Fruit fly (Drosophila melanogaster) whole organism, wandering third instar larva: ENCODE measurements around the gene Cpr64Ad.

Source experiments
- Abd-B ChIP-seq: fragments of >200 bp; optimal IDR thresholded peaks from 2 replicates; lab custom pipeline; 2017; ENCODE audit warnings: missing biosample characterization, missing genetic modification characterization
- CG32264 ChIP-seq: fragments of 200-800 bp; sonication (Bioruptor generic); optimal IDR thresholded peaks from 2 replicates; lab custom pipeline; 2016; ENCODE audit warnings: missing biosample characterization, missing genetic modification characterization
- CG9705 ChIP-seq: fragments of 200-800 bp; sonication (Bioruptor generic); optimal IDR thresholded peaks from 2 replicates; lab custom pipeline; 2018; ENCODE audit warnings: missing biosample characterization, mild to moderate bottlenecking, missing genetic modification characterization
- CrebA ChIP-seq: fragments of 200-800 bp; sonication (Bioruptor generic); optimal IDR thresholded peaks from 2 replicates; lab custom pipeline; 2016; ENCODE audit warnings: missing biosample characterization, mild to moderate bottlenecking, missing genetic modification characterization, borderline replicate concordance
- Dfd ChIP-seq: fragments of >200 bp; optimal IDR thresholded peaks from 2 replicates; lab custom pipeline; 2017; ENCODE audit warnings: missing biosample characterization, missing genetic modification characterization
- Dif ChIP-seq: fragments of 200-275, 200-300 bp; sonication (Bioruptor generic); optimal IDR thresholded peaks from 2 replicates; lab custom pipeline; 2018; ENCODE audit warnings: missing biosample characterization, missing genetic modification characterization; ENCODE audit not compliant: partially characterized antibody
- GATAd ChIP-seq: sonication (Bioruptor generic); optimal IDR thresholded peaks from 2 replicates; lab custom pipeline; 2016; ENCODE audit warnings: missing biosample characterization, missing genetic modification characterization
- HLH106 ChIP-seq: fragments of 200-800 bp; optimal IDR thresholded peaks from 3 replicates; lab custom pipeline; 2019; ENCODE audit warnings: missing biosample characterization, mild to moderate bottlenecking, missing genetic modification characterization, moderate library complexity
- Hnf4 ChIP-seq: fragments of 200-800 bp; sonication (Bioruptor generic); optimal IDR thresholded peaks from 2 replicates; lab custom pipeline; 2016; ENCODE audit warnings: missing biosample characterization, mild to moderate bottlenecking, missing genetic modification characterization
- Hr78 ChIP-seq: fragments of >200 bp; optimal IDR thresholded peaks from 2 replicates; lab custom pipeline; 2017; ENCODE audit warnings: missing biosample characterization, missing genetic modification characterization
- Hr83 ChIP-seq: fragments of 200-300 bp; sonication (Bioruptor generic); optimal IDR thresholded peaks from 2 replicates; lab custom pipeline; 2016; ENCODE audit warnings: missing biosample characterization, mild to moderate bottlenecking, missing genetic modification characterization, moderate library complexity; ENCODE audit not compliant: poor library complexity, severe bottlenecking
- Jra ChIP-seq: sonication (Bioruptor generic); optimal IDR thresholded peaks from 2 replicates; lab custom pipeline; 2016; ENCODE audit warnings: missing biosample characterization, missing genetic modification characterization
- Mio ChIP-seq: sonication (Bioruptor generic); optimal IDR thresholded peaks from 2 replicates; lab custom pipeline; 2016; ENCODE audit warnings: missing biosample characterization, missing genetic modification characterization
- Myc ChIP-seq: fragments of >200 bp; optimal IDR thresholded peaks from 2 replicates; lab custom pipeline; 2017
- N ChIP-seq: fragments of >200 bp; optimal IDR thresholded peaks from 2 replicates; lab custom pipeline; 2018; ENCODE audit warnings: missing biosample characterization, missing external identifiers, missing genetic modification characterization
- OdsH ChIP-seq: fragments of 200-800 bp; sonication (Bioruptor generic); optimal IDR thresholded peaks from 2 replicates; lab custom pipeline; 2016; ENCODE audit warnings: missing biosample characterization, mild to moderate bottlenecking, missing genetic modification characterization
- Rel ChIP-seq, 2 experiments: fragments of 200-800 bp; sonication (Bioruptor generic) in 1 of 2; optimal IDR thresholded peaks; 2 replicates in 1 of 2; 3 replicates in 1 of 2; lab custom pipeline; 2016 to 2019; ENCODE audit warnings: mild to moderate bottlenecking in 2 of 2, missing biosample characterization in 2 of 2, missing genetic modification characterization in 2 of 2, moderate library complexity in 1 of 2
- Sp1 ChIP-seq: fragments of 200-800 bp; sonication (Bioruptor generic); optimal IDR thresholded peaks from 3 replicates; lab custom pipeline; 2019; ENCODE audit warnings: missing biosample characterization, mild to moderate bottlenecking, missing genetic modification characterization, moderate library complexity
- Vsx2 ChIP-seq: fragments of 200-300, 225-300 bp; sonication (Bioruptor generic); optimal IDR thresholded peaks from 2 replicates; lab custom pipeline; 2018; ENCODE audit warnings: missing biosample characterization, missing genetic modification characterization; ENCODE audit not compliant: partially characterized antibody
- br ChIP-seq: fragments of 200-800 bp; sonication (Bioruptor generic); optimal IDR thresholded peaks from 2 replicates; lab custom pipeline; 2016; ENCODE audit warnings: missing biosample characterization, missing genetic modification characterization
- brk ChIP-seq: fragments of 200-800 bp; sonication (Bioruptor generic); optimal IDR thresholded peaks from 2 replicates; lab custom pipeline; 2016; ENCODE audit warnings: missing biosample characterization, mild to moderate bottlenecking, missing genetic modification characterization
- dl ChIP-seq, 2 experiments: fragments of 175-275, 200-275 bp in 1 of 2; fragments of 200-275 bp in 1 of 2; sonication (Bioruptor generic); optimal IDR thresholded peaks; lab custom pipeline; 2018; ENCODE audit warnings: mild to moderate bottlenecking in 2 of 2, missing biosample characterization in 2 of 2, missing genetic modification characterization in 2 of 2, moderate library complexity in 2 of 2; ENCODE audit not compliant: partially characterized antibody in 2 of 2, insufficient read depth in 1 of 2
- dmrt93B ChIP-seq: fragments of 200-800 bp; sonication (Bioruptor generic); optimal IDR thresholded peaks from 2 replicates; lab custom pipeline; 2018; ENCODE audit warnings: missing biosample characterization, mild to moderate bottlenecking, missing genetic modification characterization
- dsf ChIP-seq: sonication (Bioruptor generic); optimal IDR thresholded peaks from 2 replicates; lab custom pipeline; 2016; ENCODE audit warnings: missing biosample characterization, missing genetic modification characterization, borderline replicate concordance
- ey ChIP-seq: fragments of 200-800 bp; sonication (Bioruptor generic); optimal IDR thresholded peaks from 2 replicates; lab custom pipeline; 2016; ENCODE audit warnings: missing biosample characterization, missing genetic modification characterization
- foxo ChIP-seq, 2 experiments: fragments of 200-800 bp; sonication (Bioruptor generic); optimal IDR thresholded peaks; 2 replicates in 1 of 2; 3 replicates in 1 of 2; lab custom pipeline; 2016 to 2017; ENCODE audit warnings: missing biosample characterization in 2 of 2, missing genetic modification characterization in 2 of 2
- fru ChIP-seq: fragments of 200-800 bp; sonication (Bioruptor generic); optimal IDR thresholded peaks from 3 replicates; lab custom pipeline; 2016; ENCODE audit warnings: missing biosample characterization, mild to moderate bottlenecking, missing genetic modification characterization
- h ChIP-seq: fragments of 200-800 bp; sonication (Bioruptor generic); optimal IDR thresholded peaks from 3 replicates; lab custom pipeline; 2016; ENCODE audit warnings: missing biosample characterization, mild to moderate bottlenecking, missing genetic modification characterization
- jim ChIP-seq: fragments of 175-275, 200-325 bp; sonication (Bioruptor generic); optimal IDR thresholded peaks from 2 replicates; lab custom pipeline; 2016; ENCODE audit warnings: missing biosample characterization, mild to moderate bottlenecking, missing genetic modification characterization
- lola ChIP-seq: fragments of >200 bp; optimal IDR thresholded peaks from 2 replicates; lab custom pipeline; 2017; ENCODE audit warnings: missing biosample characterization, missing genetic modification characterization
- pan ChIP-seq: fragments of >200 bp; optimal IDR thresholded peaks from 2 replicates; lab custom pipeline; 2017
- psq ChIP-seq: fragments of 200-800 bp; sonication (Bioruptor generic); optimal IDR thresholded peaks from 3 replicates; lab custom pipeline; 2017; ENCODE audit warnings: missing biosample characterization, mild to moderate bottlenecking, missing genetic modification characterization, moderate library complexity
- rgr ChIP-seq: fragments of 200-800 bp; sonication (Bioruptor generic); optimal IDR thresholded peaks from 3 replicates; lab custom pipeline; 2016; ENCODE audit warnings: missing biosample characterization, mild to moderate bottlenecking, missing genetic modification characterization
- sage ChIP-seq: fragments of 200-800 bp; sonication (Bioruptor generic); optimal IDR thresholded peaks from 2 replicates; lab custom pipeline; 2016; ENCODE audit warnings: missing biosample characterization, mild to moderate bottlenecking, missing genetic modification characterization
- sv ChIP-seq: fragments of 200-800 bp; sonication (Bioruptor generic); optimal IDR thresholded peaks from 3 replicates; lab custom pipeline; 2016; ENCODE audit warnings: missing biosample characterization, missing genetic modification characterization
- tai ChIP-seq: sonication (Bioruptor generic); optimal IDR thresholded peaks from 2 replicates; lab custom pipeline; 2016; ENCODE audit warnings: missing biosample characterization, missing genetic modification characterization
- usp ChIP-seq: fragments of >200 bp; optimal IDR thresholded peaks from 2 replicates; lab custom pipeline; 2017; ENCODE audit warnings: missing biosample characterization, missing genetic modification characterization
- woc ChIP-seq: sonication (Bioruptor generic); optimal IDR thresholded peaks from 2 replicates; lab custom pipeline; 2016; ENCODE audit warnings: missing biosample characterization, mild to moderate bottlenecking, missing genetic modification characterization

Gene Cpr64Ad

dm6 chr3L:4177981-4178562 is 37.1 kb upstream of the Cpr64Ad start, which contains the start of gene Teh4:
TSS of gene Teh4 (minus strand) at chr3L:4178270.
- TF ChIP-seq CG9705 (GFP tag; lab: Kevin White, UChicago) (no peak), Myc (lab: Kevin White, UChicago) (no peak), N (GFP tag; lab: Kevin White, UChicago) (no peak), Mio (GFP tag; lab: Kevin White, UChicago) (no peak), sv (GFP tag; lab: Kevin White, UChicago) (no peak)

DNA sequence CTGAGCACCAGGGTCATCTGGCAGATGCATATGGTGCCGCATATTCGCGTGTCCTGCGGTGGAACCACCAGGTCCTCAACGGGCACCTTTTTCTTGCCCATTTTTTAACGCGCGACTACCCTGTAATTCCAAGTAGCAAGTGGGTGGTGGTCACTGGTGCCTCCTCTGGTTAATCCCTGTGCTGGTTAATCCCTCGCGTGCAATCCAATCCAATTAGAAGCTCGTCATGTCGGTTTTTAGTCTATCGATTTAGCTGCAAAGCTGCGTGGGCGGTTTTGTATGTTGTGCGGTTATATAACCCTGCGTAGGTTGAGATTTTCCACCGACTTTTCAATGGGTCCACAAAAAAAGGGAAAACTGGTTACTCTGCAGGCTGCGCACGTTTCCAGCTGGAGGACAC is 30.6 kb upstream of the Cpr64Ad start, which contains the start of gene Teh3:
TSS of gene Teh3 (minus strand) at position 101 of the 400 bp plus-strand sequence.
- no peak for TF ChIP-seq ey (GFP tag; lab: Kevin White, UChicago)
- no peak for TF ChIP-seq brk
- TF ChIP-seq Vsx2 = no peak
- no peak for TF ChIP-seq Hnf4 (GFP tag; lab: Kevin White, UChicago)
- no peak for TF ChIP-seq psq (GFP tag; lab: Kevin White, UChicago)
- TF ChIP-seq Jra = no peak
- no peak for TF ChIP-seq fru (GFP tag; lab: Kevin White, UChicago)
- no peak for TF ChIP-seq dl (GFP tag; optimal IDR thresholded peaks at IDR 0.05; lab: Kevin White, UChicago; ENCODE audit: insufficient read depth in 1 of 2, partially characterized antibody in 2 of 2)
- TF ChIP-seq Dif = no peak
- TF ChIP-seq HLH106 (tag; lab: Kevin White, UChicago) = no peak
- TF ChIP-seq Hr83 (GFP tag; lab: Kevin White, UChicago) = no peak
- no peak for TF ChIP-seq CrebA (GFP tag; lab: Kevin White, UChicago)
- TF ChIP-seq rgr (GFP tag; lab: Kevin White, UChicago) = no peak
- TF ChIP-seq, all 38 proteins: peak for 0

- TF ChIP-seq psq (GFP tag; lab: Kevin White, UChicago) (no peak), HLH106 (tag; lab: Kevin White, UChicago) (no peak), rgr (GFP tag; lab: Kevin White, UChicago) (no peak), OdsH (no peak), Dif (no peak), Myc (lab: Kevin White, UChicago) (no peak), tai (GFP tag; lab: Kevin White, UChicago) (no peak), GATAd (GFP tag; lab: Kevin White, UChicago) (no peak), Hnf4 (GFP tag; lab: Kevin White, UChicago) (no peak)
Measured at dm6 chr3L:4185259-4185658, 29.9 kb upstream of the Cpr64Ad start.

DNA sequence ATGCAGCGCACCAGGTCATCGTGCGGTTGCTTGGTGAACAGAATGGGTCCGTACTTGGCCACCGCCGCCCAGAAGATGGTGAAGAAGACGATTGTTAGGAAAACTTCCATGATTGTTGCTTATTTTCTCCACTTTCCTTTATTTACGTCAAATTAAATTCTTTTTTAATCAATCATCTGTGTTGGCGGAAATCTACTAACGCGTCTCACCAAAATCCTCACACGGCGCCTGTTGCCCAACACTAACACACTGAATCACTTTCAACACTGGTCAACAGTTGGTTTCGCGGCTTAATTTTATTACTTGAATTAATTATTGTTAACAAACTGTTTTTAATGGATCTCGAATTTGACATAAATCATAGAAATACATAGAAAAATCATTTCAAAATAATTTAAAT is 28.5 kb upstream of the Cpr64Ad start, which contains the start of gene VhaM9.7-c:
TSS of gene VhaM9.7-c (minus strand) at position 207 of the 400 bp plus-strand sequence.
- TF ChIP-seq Hr78 (GFP tag; lab: Kevin White, UChicago) = no peak
- no peak for TF ChIP-seq Myc (lab: Kevin White, UChicago)
- no peak for TF ChIP-seq dmrt93B (GFP tag; lab: Kevin White, UChicago)
- TF ChIP-seq jim (GFP tag; lab: Kevin White, UChicago) = no peak
- TF ChIP-seq CG9705 (GFP tag; lab: Kevin White, UChicago) = peak; percentile 18
- TF ChIP-seq Rel (GFP tag; optimal IDR thresholded peaks at IDR 0.05; lab: Kevin White, UChicago) = no peak
- TF ChIP-seq Rel (tag; optimal IDR thresholded peaks at IDR 0.05; lab: Kevin White, UChicago) = no peak
- no peak for TF ChIP-seq CG32264
- no peak for TF ChIP-seq Vsx2
- no peak for TF ChIP-seq sage
- peak; percentile 17 for TF ChIP-seq dsf
- TF ChIP-seq N (GFP tag; lab: Kevin White, UChicago) = no peak
- peak; percentile 2 for TF ChIP-seq GATAd (GFP tag; lab: Kevin White, UChicago)
- peak; percentile 27 for TF ChIP-seq HLH106 (tag; lab: Kevin White, UChicago)
- TF ChIP-seq foxo (GFP tag; optimal IDR thresholded peaks at IDR 0.05; lab: Kevin White, UChicago) = peak in 1 of 2 experiments; percentile 62
- TF ChIP-seq usp = no peak
- no peak for TF ChIP-seq lola (GFP tag; lab: Kevin White, UChicago)
- TF ChIP-seq Sp1 (GFP tag; lab: Kevin White, UChicago) = no peak
- TF ChIP-seq Jra = peak; percentile 59
- no peak for TF ChIP-seq Mio (GFP tag; lab: Kevin White, UChicago)
- no peak for TF ChIP-seq Dfd
- no peak for TF ChIP-seq brk
- no peak for TF ChIP-seq woc (GFP tag; lab: Kevin White, UChicago)
- peak; percentile 70 for TF ChIP-seq rgr (GFP tag; lab: Kevin White, UChicago)
- no peak for TF ChIP-seq tai (GFP tag; lab: Kevin White, UChicago)
- peak; percentile 75 for TF ChIP-seq Hr83 (GFP tag; lab: Kevin White, UChicago)
- TF ChIP-seq Dif = no peak
- no peak for TF ChIP-seq pan (lab: Kevin White, UChicago)
- no peak for TF ChIP-seq Hnf4 (GFP tag; lab: Kevin White, UChicago)
- peak; percentile 44 for TF ChIP-seq fru (GFP tag; lab: Kevin White, UChicago)
- peak; percentile 34 for TF ChIP-seq sv (GFP tag; lab: Kevin White, UChicago)
- no peak for TF ChIP-seq Abd-B (GFP tag; lab: Kevin White, UChicago)
- no peak for TF ChIP-seq dl (GFP tag; optimal IDR thresholded peaks at IDR 0.05; lab: Kevin White, UChicago; ENCODE audit: insufficient read depth in 1 of 2, partially characterized antibody in 2 of 2)
- peak; percentile 62 for TF ChIP-seq h (GFP tag; lab: Kevin White, UChicago)
- TF ChIP-seq ey (GFP tag; lab: Kevin White, UChicago) = peak; percentile 22
- TF ChIP-seq CrebA (GFP tag; lab: Kevin White, UChicago) = no peak
- peak; percentile 24 for TF ChIP-seq psq (GFP tag; lab: Kevin White, UChicago)
- TF ChIP-seq br (GFP tag; lab: Kevin White, UChicago) = peak; percentile 4
- peak; percentile 39 for TF ChIP-seq OdsH
